Worm (Caenorhabditis elegans) whole organism, late embryonic: ENCODE measurements around the gene syf-2.

Experiments
- C38D4.7 ChIP-seq: fragments of 200-800 bp; sonication (Bioruptor generic); optimal IDR thresholded peaks from 2 replicates; lab custom pipeline; 2018; ENCODE audit warnings: mild to moderate bottlenecking, missing genetic modification characterization, moderate library complexity, missing compliant biosample characterization
- K09A11.1 ChIP-seq: sonication (generic microtip); optimal IDR thresholded peaks from 2 replicates; lab custom pipeline; 2017; ENCODE audit warnings: antibody characterized with exemption, mild to moderate bottlenecking, missing genetic modification characterization, missing compliant biosample characterization; ENCODE audit not compliant: insufficient read depth
- ama-1 ChIP-seq: fragments of 150-350 bp; optimal IDR thresholded peaks from 2 replicates; lab custom pipeline; 2014
- ceh-14 ChIP-seq: sonication (generic microtip); optimal IDR thresholded peaks from 2 replicates; lab custom pipeline; 2016; ENCODE audit warnings: missing genotype, missing genetic modification characterization, missing compliant biosample characterization
- ceh-2 ChIP-seq: sonication (generic microtip); optimal IDR thresholded peaks from 2 replicates; lab custom pipeline; 2016; ENCODE audit warnings: missing genotype, missing genetic modification characterization, missing compliant biosample characterization
- ceh-24 ChIP-seq: sonication (generic microtip); optimal IDR thresholded peaks from 2 replicates; lab custom pipeline; 2016; ENCODE audit warnings: mild to moderate bottlenecking, missing genetic modification characterization, missing compliant biosample characterization
- ceh-30 ChIP-seq: fragments of 150-350 bp; optimal IDR thresholded peaks from 2 replicates; lab custom pipeline; 2014; ENCODE audit warnings: missing biosample characterization, missing genetic modification characterization
- ceh-34 ChIP-seq: sonication (generic microtip); optimal IDR thresholded peaks from 2 replicates; lab custom pipeline; 2016; ENCODE audit warnings: mild to moderate bottlenecking, missing genetic modification characterization, missing compliant biosample characterization
- ceh-48 ChIP-seq: sonication (generic microtip); optimal IDR thresholded peaks from 2 replicates; lab custom pipeline; 2016; ENCODE audit warnings: missing genetic modification characterization, inconsistent platforms, missing compliant biosample characterization
- ceh-6 ChIP-seq: fragments of 200-800 bp; sonication (Bioruptor generic); optimal IDR thresholded peaks from 2 replicates; lab custom pipeline; 2018; ENCODE audit warnings: mild to moderate bottlenecking, missing genetic modification characterization, missing compliant biosample characterization
- ceh-9 ChIP-seq: sonication (generic microtip); optimal IDR thresholded peaks from 2 replicates; lab custom pipeline; 2016; ENCODE audit warnings: mild to moderate bottlenecking, missing genetic modification characterization, inconsistent platforms, missing compliant biosample characterization
- dve-1 ChIP-seq: sonication (generic microtip); optimal IDR thresholded peaks from 2 replicates; lab custom pipeline; 2017; ENCODE audit warnings: antibody characterized with exemption, mild to moderate bottlenecking, missing genetic modification characterization, missing compliant biosample characterization
- elt-2 ChIP-seq: sonication (generic microtip); optimal IDR thresholded peaks from 2 replicates; lab custom pipeline; 2016; ENCODE audit warnings: missing genetic modification reagents, missing genetic modification characterization, missing compliant biosample characterization
- elt-4 ChIP-seq: sonication (generic microtip); optimal IDR thresholded peaks from 2 replicates; lab custom pipeline; 2016; ENCODE audit warnings: missing genetic modification characterization, missing compliant biosample characterization
- eyg-1 ChIP-seq: sonication (generic microtip); optimal IDR thresholded peaks from 2 replicates; lab custom pipeline; 2016; ENCODE audit warnings: missing genotype, missing genetic modification characterization, missing compliant biosample characterization
- fax-1 ChIP-seq: sonication (generic microtip); optimal IDR thresholded peaks from 2 replicates; lab custom pipeline; 2016; ENCODE audit warnings: missing genotype, missing genetic modification characterization, missing compliant biosample characterization
- fkh-6 ChIP-seq: sonication (generic microtip); optimal IDR thresholded peaks from 2 replicates; lab custom pipeline; 2016; ENCODE audit warnings: missing genetic modification characterization, missing compliant biosample characterization
- gmeb-2 ChIP-seq: sonication (generic microtip); optimal IDR thresholded peaks from 2 replicates; lab custom pipeline; 2016; ENCODE audit warnings: missing genetic modification characterization, inconsistent platforms, missing compliant biosample characterization
- hlh-13 ChIP-seq: fragments of 200-800 bp; sonication (Bioruptor generic); optimal IDR thresholded peaks from 2 replicates; lab custom pipeline; 2018; ENCODE audit warnings: mild to moderate bottlenecking, missing genetic modification characterization, missing compliant biosample characterization
- hlh-15 ChIP-seq: sonication (generic microtip); optimal IDR thresholded peaks from 2 replicates; lab custom pipeline; 2016; ENCODE audit warnings: missing genetic modification characterization, missing compliant biosample characterization
- hlh-30 ChIP-seq: sonication (generic microtip); optimal IDR thresholded peaks from 2 replicates; lab custom pipeline; 2017; ENCODE audit warnings: antibody characterized with exemption, missing genetic modification characterization, missing compliant biosample characterization; ENCODE audit not compliant: insufficient read depth
- hlh-6 ChIP-seq: sonication (generic microtip); optimal IDR thresholded peaks from 2 replicates; lab custom pipeline; 2016; ENCODE audit warnings: missing genotype, missing genetic modification characterization, missing compliant biosample characterization
- hlh-8 ChIP-seq: sonication (generic microtip); optimal IDR thresholded peaks from 2 replicates; lab custom pipeline; 2016; ENCODE audit warnings: missing genotype, missing genetic modification characterization, missing compliant biosample characterization
- lim-6 ChIP-seq: sonication (generic microtip); optimal IDR thresholded peaks from 2 replicates; lab custom pipeline; 2016; ENCODE audit warnings: missing genetic modification characterization, missing compliant biosample characterization
- lin-11 ChIP-seq: fragments of 200-800 bp; sonication (Bioruptor generic); optimal IDR thresholded peaks from 2 replicates; lab custom pipeline; 2018; ENCODE audit warnings: mild to moderate bottlenecking, missing genetic modification characterization, missing compliant biosample characterization
- mec-3 ChIP-seq: sonication (generic microtip); optimal IDR thresholded peaks from 2 replicates; lab custom pipeline; 2016; ENCODE audit warnings: borderline replicate concordance, missing genetic modification characterization, missing compliant biosample characterization
- nfya-1 ChIP-seq: sonication (generic microtip); optimal IDR thresholded peaks from 2 replicates; lab custom pipeline; 2017; ENCODE audit warnings: missing genetic modification characterization, mild to moderate bottlenecking, missing compliant biosample characterization, antibody characterized with exemption, moderate library complexity
- nhr-11 ChIP-seq: fragments of 150-350 bp; optimal IDR thresholded peaks from 2 replicates; lab custom pipeline; 2014; ENCODE audit warnings: missing biosample characterization, missing genetic modification characterization
- nhr-232 ChIP-seq: sonication (generic microtip); optimal IDR thresholded peaks from 2 replicates; lab custom pipeline; 2016; ENCODE audit warnings: missing genetic modification characterization, missing compliant biosample characterization
- odd-2 ChIP-seq: sonication (generic microtip); optimal IDR thresholded peaks from 2 replicates; lab custom pipeline; 2017; ENCODE audit warnings: antibody characterized with exemption, mild to moderate bottlenecking, missing genetic modification characterization, missing compliant biosample characterization
- pat-9 ChIP-seq: fragments of 200-800 bp; sonication (Bioruptor generic); optimal IDR thresholded peaks from 2 replicates; lab custom pipeline; 2018; ENCODE audit warnings: mild to moderate bottlenecking, missing genetic modification characterization, moderate library complexity, missing compliant biosample characterization
- pha-2 ChIP-seq: sonication (generic microtip); optimal IDR thresholded peaks from 2 replicates; lab custom pipeline; 2017; ENCODE audit warnings: mild to moderate bottlenecking, missing genetic modification characterization, missing compliant biosample characterization
- pros-1 ChIP-seq: fragments of 150-350 bp; optimal IDR thresholded peaks from 2 replicates; lab custom pipeline; 2014; ENCODE audit warnings: missing biosample characterization, missing genetic modification reagents, missing genetic modification characterization
- tbx-7 ChIP-seq: sonication (generic microtip); optimal IDR thresholded peaks from 2 replicates; lab custom pipeline; 2016; ENCODE audit warnings: missing genotype, missing genetic modification characterization, missing compliant biosample characterization
- ttx-3 ChIP-seq: sonication (generic microtip); optimal IDR thresholded peaks from 2 replicates; lab custom pipeline; 2016; ENCODE audit warnings: missing genetic modification reagents, missing genetic modification characterization, missing compliant biosample characterization
- unc-42 ChIP-seq: sonication (generic microtip); optimal IDR thresholded peaks from 2 replicates; lab custom pipeline; 2016; ENCODE audit warnings: missing genotype, missing genetic modification characterization, missing compliant biosample characterization

syf-2 gene

DNA sequence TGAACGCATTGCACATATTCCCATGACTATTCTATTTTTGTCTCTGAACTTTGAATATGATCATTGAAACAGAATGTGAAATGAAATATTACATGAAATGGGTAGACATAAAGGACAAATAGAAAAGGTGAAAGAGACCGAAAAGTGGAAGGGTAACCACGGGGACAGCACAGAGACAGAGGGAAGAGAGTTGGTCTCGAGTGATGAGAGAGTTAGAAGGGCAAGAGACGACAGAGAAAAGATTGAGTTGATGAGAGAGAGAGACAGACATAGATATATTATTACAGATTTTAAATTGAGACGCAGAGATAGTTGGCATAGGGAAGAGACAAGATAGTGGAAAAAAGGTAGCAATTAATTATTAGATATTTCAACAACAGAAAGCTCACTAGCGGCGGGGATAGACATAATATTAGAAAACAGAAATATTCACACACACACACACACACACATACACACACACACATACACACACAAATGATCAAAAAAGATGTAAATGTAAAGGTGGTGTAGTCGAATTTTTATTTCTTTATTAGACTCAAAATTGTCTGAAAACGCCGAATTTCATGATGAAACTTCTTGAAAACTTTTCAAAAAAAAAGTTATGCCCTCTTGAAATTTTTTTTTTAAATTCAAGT is 45.2 kb downstream of the syf-2 start (continued):
- peak; percentile 41 for TF ChIP-seq pros-1 (tag; lab: Kevin White, UChicago)
- peak; percentile 81 for TF ChIP-seq hlh-30 (tag; lab: Kevin White, UChicago)
- no peak for TF ChIP-seq fax-1 (tag; lab: Kevin White, UChicago)
- TF ChIP-seq nhr-232 (tag; lab: Kevin White, UChicago) = no peak
- no peak for TF ChIP-seq lin-11 (tag; lab: Kevin White, UChicago)
- no peak for TF ChIP-seq pha-2

ce11 chrIII:7114952-7115488 is 46.9 kb downstream of the syf-2 start, which contains the start of gene nhr-10:
nhr-10 (minus strand) TSS chrIII:7115438.
- no peak for TF ChIP-seq pat-9 (tag; lab: Kevin White, UChicago)
- TF ChIP-seq K09A11.1 = no peak
- TF ChIP-seq hlh-13 (GFP tag; lab: Kevin White, UChicago) = no peak
- TF ChIP-seq ama-1 (lab: Kevin White, UChicago) = no peak
- TF ChIP-seq ttx-3 (tag; lab: Kevin White, UChicago) = no peak
- TF ChIP-seq ceh-2 = no peak
- no peak for TF ChIP-seq fkh-6 (tag; lab: Kevin White, UChicago)
- TF ChIP-seq hlh-15 (tag; lab: Kevin White, UChicago) = no peak
- TF ChIP-seq fax-1 (tag; lab: Kevin White, UChicago) = no peak
- no peak for TF ChIP-seq ceh-48 (tag; lab: Kevin White, UChicago)
- TF ChIP-seq eyg-1 (tag; lab: Kevin White, UChicago) = no peak
- no peak for TF ChIP-seq elt-4 (tag; lab: Kevin White, UChicago)
- no peak for TF ChIP-seq ceh-30 (tag; lab: Kevin White, UChicago)
- TF ChIP-seq C38D4.7 = no peak
- no peak for TF ChIP-seq ceh-24 (tag; lab: Kevin White, UChicago)
- TF ChIP-seq mec-3 (tag; lab: Kevin White, UChicago) = no peak
- TF ChIP-seq lim-6 (tag; lab: Kevin White, UChicago) = no peak
- TF ChIP-seq ceh-6 (GFP tag; lab: Kevin White, UChicago) = no peak
- TF ChIP-seq odd-2 = no peak

ce11 chrIII:7112285-7112684 is 49.6 kb downstream of the syf-2 start:
- TF ChIP-seq nhr-11 = no peak
- TF ChIP-seq gmeb-2 (tag; lab: Kevin White, UChicago) = no peak
- TF ChIP-seq hlh-15 (tag; lab: Kevin White, UChicago) = no peak

DNA sequence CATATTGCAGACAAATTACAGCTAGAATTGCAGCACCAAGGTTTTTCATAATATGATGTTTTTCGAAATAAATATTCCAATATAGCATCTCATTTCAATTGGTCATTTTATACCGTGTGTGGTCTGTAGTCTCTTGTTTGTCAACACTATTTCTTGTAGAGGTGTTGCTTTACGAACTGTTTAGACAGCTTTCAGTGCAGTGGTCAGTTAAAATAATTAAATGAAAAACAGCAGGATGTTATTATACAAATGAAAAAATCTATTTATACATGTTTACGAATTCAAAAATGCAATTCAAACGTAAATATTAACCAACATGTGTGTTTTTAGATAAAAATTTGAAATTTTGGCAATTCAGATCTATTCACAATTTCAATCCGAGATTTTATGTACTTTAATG is 50.1 kb downstream of the syf-2 start, which contains the start of gene B0280.7:
TSS of gene B0280.7 (minus strand) at position 101 of the 400 bp plus-strand sequence.
- TF ChIP-seq hlh-8 (tag; lab: Kevin White, UChicago) (no peak), ceh-14 (tag; lab: Kevin White, UChicago) (no peak), nfya-1 (no peak), ceh-6 (GFP tag; lab: Kevin White, UChicago) (no peak), dve-1 (tag; lab: Kevin White, UChicago) (no peak), hlh-6 (tag; lab: Kevin White, UChicago) (no peak), nhr-11 (no peak), fkh-6 (tag; lab: Kevin White, UChicago) (no peak), elt-2 (tag; lab: Kevin White, UChicago) (no peak), tbx-7 (tag; lab: Kevin White, UChicago) (no peak), eyg-1 (tag; lab: Kevin White, UChicago) (no peak), ceh-34 (tag; lab: Kevin White, UChicago) (no peak), pros-1 (tag; lab: Kevin White, UChicago) (no peak), mec-3 (tag; lab: Kevin White, UChicago) (no peak), unc-42 (no peak), ceh-9 (tag; lab: Kevin White, UChicago) (no peak)
